Worm (Caenorhabditis elegans): Measurements from ENCODE around the gene srw-68.

- TF ChIP-seq ets-7 (tag; optimal IDR thresholded peaks at IDR 0.05) = no peak
- TF ChIP-seq flt-1 (GFP tag; IDR thresholded peaks at IDR 0.05) = no peak
- TF ChIP-seq ama-1 (optimal IDR thresholded peaks at IDR 0.05) = no peak
These were observed 24.1 kb downstream of the srw-68 start, which contains the start of gene srj-13 for ce11 chrV:7402355-7402754.

All from whole organism, early embryonic.